Worm (Caenorhabditis elegans) whole organism, young adult: ENCODE results near the gene sgo-1.

Experiments
- Y53G8AR.9 ChIP-seq: fragments of 200-800 bp; sonication (Bioruptor generic); conservative IDR thresholded peaks from 2 replicates; pipeline ENCODE4 v1.3.6; 2022; ENCODE audit warnings: missing genetic modification reagents, missing genetic modification characterization, missing compliant biosample characterization
- bed-2 ChIP-seq: fragments of 200-800 bp; sonication (Bioruptor generic); IDR thresholded peaks from 2 replicates; pipeline ENCODE4 v1.3.6; 2022; ENCODE audit warnings: missing genetic modification reagents, missing genetic modification characterization, missing compliant biosample characterization
- ztf-25 ChIP-seq: fragments of 200-800 bp; sonication (Bioruptor generic); IDR thresholded peaks from 2 replicates; pipeline ENCODE4 v1.3.6; 2022; ENCODE audit warnings: missing genetic modification reagents, missing genetic modification characterization, missing compliant biosample characterization

- TF ChIP-seq bed-2 (no peak), ztf-25 (GFP tag; lab: Robert Waterston, UW) (no peak), Y53G8AR.9 (GFP tag; lab: Robert Waterston, UW) (0 out of 2 replicates have a peak, but pooled peaks have one; percentile 60)
Observed at ce11 chrIV:7791821-7792446, 4.3 kb downstream of the sgo-1 start, which contains the start of gene C33H5.13.
